Worm (Caenorhabditis elegans) whole organism, young adult: Measurements from ENCODE around the gene mog-4.
A peak's percentile ranks its signal among the peaks of the same experiment; 100 is the strongest.

Experiments
- B0019.2 ChIP-seq: fragments of 200-800 bp; sonication (Bioruptor generic); conservative IDR thresholded peaks from 2 replicates; pipeline ENCODE4 v1.3.6; 2022; ENCODE audit warnings: missing genetic modification reagents, missing genetic modification characterization, missing compliant biosample characterization
- F23B12.7 ChIP-seq: sonication (generic microtip); optimal IDR thresholded peaks from 2 replicates; lab custom pipeline; 2017; ENCODE audit warnings: missing genetic modification characterization, mild to moderate bottlenecking, missing compliant biosample characterization, antibody characterized with exemption, moderate library complexity; ENCODE audit not compliant: insufficient read depth
- F52B5.7 ChIP-seq: sonication (generic microtip); optimal IDR thresholded peaks from 2 replicates; lab custom pipeline; 2016; ENCODE audit warnings: mild to moderate bottlenecking, missing genetic modification characterization, missing compliant biosample characterization
- K12H6.12 ChIP-seq: fragments of 200-800 bp; sonication (Bioruptor generic); optimal IDR thresholded peaks from 2 replicates; lab custom pipeline; 2018; ENCODE audit warnings: mild to moderate bottlenecking, missing genetic modification characterization, missing compliant biosample characterization
- Y56A3A.18 ChIP-seq: fragments of 200-800 bp; sonication (Bioruptor generic); IDR thresholded peaks from 2 replicates; pipeline ENCODE4 v1.3.6; 2022; ENCODE audit warnings: missing genetic modification reagents, missing genetic modification characterization, missing compliant biosample characterization
- Y79H2A.3 ChIP-seq: fragments of 200-800 bp; sonication (Bioruptor generic); conservative IDR thresholded peaks from 2 replicates; pipeline ENCODE4 v1.3.6; 2022; ENCODE audit warnings: missing genetic modification reagents, missing genetic modification characterization, missing compliant biosample characterization
- ZK185.1 ChIP-seq: sonication (generic microtip); optimal IDR thresholded peaks from 2 replicates; lab custom pipeline; 2016; ENCODE audit warnings: mild to moderate bottlenecking, missing genetic modification characterization, missing compliant biosample characterization; ENCODE audit not compliant: poor library complexity, severe bottlenecking
- ama-1 ChIP-seq, 3 experiments: fragments of 150-350 bp in 1 of 3; sonication (generic microtip) in 2 of 3; optimal IDR thresholded peaks; 2 replicates each; lab custom pipeline; 2014 to 2018; ENCODE audit warnings: missing biosample characterization in 2 of 3, missing genetic modification characterization in 2 of 3, missing genetic modification reagents in 2 of 3
- bed-1 ChIP-seq: fragments of 200-800 bp; sonication (Bioruptor generic); IDR thresholded peaks from 2 replicates; pipeline ENCODE4 v1.3.6; 2022; ENCODE audit warnings: missing genetic modification reagents, missing genetic modification characterization, missing compliant biosample characterization
- ccch-3 ChIP-seq: fragments of 200-800 bp; sonication (Bioruptor generic); optimal IDR thresholded peaks from 2 replicates; lab custom pipeline; 2018; ENCODE audit warnings: mild to moderate bottlenecking, missing genetic modification characterization, missing compliant biosample characterization
- ceh-100 ChIP-seq: fragments of 200-800 bp; sonication (Bioruptor generic); IDR thresholded peaks from 2 replicates; pipeline ENCODE4 v1.3.6; 2022; ENCODE audit warnings: missing genetic modification reagents, missing genetic modification characterization, missing compliant biosample characterization
- ceh-79 ChIP-seq: sonication (generic microtip); optimal IDR thresholded peaks from 2 replicates; lab custom pipeline; 2017; ENCODE audit warnings: mild to moderate bottlenecking, missing genetic modification characterization, missing compliant biosample characterization
- die-1 ChIP-seq: sonication (generic microtip); optimal IDR thresholded peaks from 2 replicates; lab custom pipeline; 2016; ENCODE audit warnings: missing genotype, mild to moderate bottlenecking, missing genetic modification characterization, missing compliant biosample characterization
- egl-44 ChIP-seq: fragments of 200-800 bp; sonication (Bioruptor generic); IDR thresholded peaks from 2 replicates; pipeline ENCODE4 v1.3.6; 2022; ENCODE audit warnings: missing genetic modification reagents, missing genetic modification characterization, missing compliant biosample characterization
- egrh-3 ChIP-seq: fragments of 200-800 bp; sonication (Bioruptor generic); IDR thresholded peaks from 2 replicates; pipeline ENCODE4 v1.3.6; 2022; ENCODE audit warnings: missing genetic modification reagents, missing genetic modification characterization, missing compliant biosample characterization
- gei-17 ChIP-seq: fragments of 200-800 bp; sonication (Bioruptor generic); optimal IDR thresholded peaks from 2 replicates; lab custom pipeline; 2018; ENCODE audit warnings: mild to moderate bottlenecking, missing genetic modification characterization, missing compliant biosample characterization
- hmg-1.2 ChIP-seq: fragments of 200-800 bp; sonication (Bioruptor generic); IDR thresholded peaks from 2 replicates; pipeline ENCODE4 v1.3.6; 2022; ENCODE audit warnings: missing genetic modification reagents, missing genetic modification characterization, missing compliant biosample characterization
- let-526 ChIP-seq: fragments of 200-800 bp; sonication (Bioruptor generic); IDR thresholded peaks from 2 replicates; pipeline ENCODE4 v1.3.6; 2022; ENCODE audit warnings: missing genetic modification reagents, missing genetic modification characterization, missing compliant biosample characterization
- lin-26 ChIP-seq: fragments of 200-800 bp; sonication (Bioruptor generic); IDR thresholded peaks from 2 replicates; pipeline ENCODE4 v1.3.6; 2022; ENCODE audit warnings: missing genetic modification reagents, missing genetic modification characterization, missing compliant biosample characterization
- lin-35 ChIP-seq, 3 experiments: fragments of 150-350 bp in 2 of 3; sonication (generic microtip) in 1 of 3; optimal IDR thresholded peaks; 2 replicates each; lab custom pipeline; 2014 to 2018; ENCODE audit warnings: missing biosample characterization in 3 of 3, missing genetic modification characterization in 3 of 3, missing genetic modification reagents in 3 of 3
- madf-3 ChIP-seq: fragments of 200-800 bp; sonication (Bioruptor generic); IDR thresholded peaks from 2 replicates; pipeline ENCODE4 v1.3.6; 2022; ENCODE audit warnings: missing genetic modification reagents, missing genetic modification characterization, missing compliant biosample characterization
- madf-6 ChIP-seq: fragments of 200-800 bp; sonication (Bioruptor generic); IDR thresholded peaks from 2 replicates; pipeline ENCODE4 v1.3.6; 2022; ENCODE audit warnings: missing genetic modification reagents, missing genetic modification characterization, missing compliant biosample characterization
- madf-8 ChIP-seq: fragments of 200-800 bp; sonication (Bioruptor generic); conservative IDR thresholded peaks from 2 replicates; pipeline ENCODE4 v1.3.6; 2022; ENCODE audit warnings: missing genetic modification reagents, missing genetic modification characterization, missing compliant biosample characterization
- mcd-1 ChIP-seq: fragments of 200-800 bp; sonication (Bioruptor generic); IDR thresholded peaks from 2 replicates; pipeline ENCODE4 v1.3.6; 2022; ENCODE audit warnings: missing genetic modification reagents, missing genetic modification characterization, missing compliant biosample characterization
- nfyb-1 ChIP-seq: fragments of 200-800 bp; sonication (Bioruptor generic); IDR thresholded peaks from 2 replicates; pipeline ENCODE4 v1.3.6; 2022; ENCODE audit warnings: missing genetic modification reagents, missing genetic modification characterization, missing compliant biosample characterization
- nhr-179 ChIP-seq: sonication (generic microtip); optimal IDR thresholded peaks from 2 replicates; lab custom pipeline; 2016; ENCODE audit warnings: mild to moderate bottlenecking, missing genetic modification characterization, missing compliant biosample characterization
- nhr-90 ChIP-seq: sonication (generic microtip); optimal IDR thresholded peaks from 2 replicates; lab custom pipeline; 2016; ENCODE audit warnings: missing genotype, mild to moderate bottlenecking, missing genetic modification characterization, missing compliant biosample characterization
- rec-8 ChIP-seq, 2 experiments: sonication (generic microtip); optimal IDR thresholded peaks; 2 replicates each; lab custom pipeline; 2016; ENCODE audit warnings: mild to moderate bottlenecking in 2 of 2, missing genetic modification characterization in 2 of 2, missing genetic modification reagents in 2 of 2, missing genotype in 2 of 2, missing biosample characterization in 1 of 2, missing compliant biosample characterization in 1 of 2, moderate library complexity in 1 of 2
- sdz-38 ChIP-seq: sonication (generic microtip); optimal IDR thresholded peaks from 2 replicates; lab custom pipeline; 2016; ENCODE audit warnings: missing genotype, missing genetic modification characterization, missing compliant biosample characterization
- sea-2 ChIP-seq: fragments of 200-800 bp; sonication (Bioruptor generic); IDR thresholded peaks from 2 replicates; pipeline ENCODE4 v1.3.6; 2022; ENCODE audit warnings: missing genetic modification characterization, missing compliant biosample characterization
- snpc-1.1 ChIP-seq: sonication (generic microtip); optimal IDR thresholded peaks from 2 replicates; lab custom pipeline; 2017; ENCODE audit warnings: missing genetic modification characterization, mild to moderate bottlenecking, missing compliant biosample characterization, antibody characterized with exemption, moderate library complexity, missing genotype, missing genetic modification reagents; ENCODE audit not compliant: insufficient read depth
- zfh-2 ChIP-seq: fragments of 200-800 bp; sonication (Bioruptor generic); conservative IDR thresholded peaks from 2 replicates; pipeline ENCODE4 v1.3.6; 2022; ENCODE audit warnings: missing genetic modification reagents, missing genetic modification characterization, missing compliant biosample characterization
- zim-3 ChIP-seq: sonication (generic microtip); optimal IDR thresholded peaks from 2 replicates; lab custom pipeline; 2017; ENCODE audit warnings: mild to moderate bottlenecking, missing genetic modification characterization, moderate library complexity, missing compliant biosample characterization
- ztf-18 ChIP-seq: sonication (generic microtip); optimal IDR thresholded peaks from 2 replicates; lab custom pipeline; 2016; ENCODE audit warnings: missing genotype, mild to moderate bottlenecking, missing genetic modification characterization, missing compliant biosample characterization
- ztf-22 ChIP-seq: fragments of 200-800 bp; sonication (Bioruptor generic); optimal IDR thresholded peaks from 2 replicates; lab custom pipeline; 2018; ENCODE audit warnings: mild to moderate bottlenecking, missing genetic modification characterization, moderate library complexity, missing compliant biosample characterization
- ztf-6 ChIP-seq: fragments of 200-800 bp; sonication (Bioruptor generic); IDR thresholded peaks from 2 replicates; pipeline ENCODE4 v1.3.6; 2022; ENCODE audit warnings: missing genetic modification reagents, missing genetic modification characterization, missing compliant biosample characterization

mog-4 gene

DNA sequence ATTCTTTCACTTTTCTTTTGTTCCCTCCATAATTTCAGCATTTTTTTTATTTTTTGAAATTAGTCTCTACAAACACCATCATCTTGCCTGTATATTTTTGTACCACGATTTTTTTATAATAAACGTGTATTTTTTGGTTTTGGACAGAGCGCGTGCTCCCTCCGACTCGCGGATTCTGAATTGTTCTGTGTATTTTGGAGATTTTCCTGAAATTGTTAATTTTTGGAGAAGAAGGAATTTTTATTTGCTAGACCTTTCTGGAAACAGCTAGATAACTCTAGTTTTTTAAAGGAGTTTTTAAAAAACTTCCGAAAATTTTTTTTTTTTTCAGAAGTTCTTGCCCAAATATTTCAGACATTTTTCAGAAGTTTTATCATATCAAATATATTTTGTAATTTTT, 15.0 kb upstream of the mog-4 start, which contains the start of gene C01G12.13 (continued):
- TF ChIP-seq gei-17 (GFP tag; lab: Kevin White, UChicago): no peak
- no peak for TF ChIP-seq nhr-179 (tag; lab: Kevin White, UChicago)
- no peak for TF ChIP-seq madf-8
- TF ChIP-seq, all 124 proteins: peak for 0

- TF ChIP-seq bed-1 (GFP tag; lab: Robert Waterston, UW) (no peak), nfyb-1 (0 out of 2 replicates have a peak, but pooled peaks have one; percentile 14), zfh-2 (GFP tag; lab: Robert Waterston, UW) (peak; percentile 79), madf-3 (GFP tag; lab: Robert Waterston, UW) (no peak), zim-3 (no peak), ZK185.1 (tag; lab: Kevin White, UChicago) (no peak)
Measured at ce11 chrII:14574790-14575189, 13.4 kb upstream of the mog-4 start.

- no peak for TF ChIP-seq ceh-79 (tag; lab: Kevin White, UChicago)
- TF ChIP-seq ceh-100 (GFP tag; lab: Robert Waterston, UW): no peak
- TF ChIP-seq ztf-18 (tag; lab: Kevin White, UChicago): no peak
- no peak for TF ChIP-seq F23B12.7 (tag; lab: Kevin White, UChicago)
- TF ChIP-seq madf-8: no peak
- TF ChIP-seq, all 124 proteins: peak for 0
Measured at ce11 chrII:14573315-14573714, 11.9 kb upstream of the mog-4 start, which contains the start of gene madf-5. Gene madf-5 (plus strand): TSS chrII:14573615.

- TF ChIP-seq ztf-18 (tag; lab: Kevin White, UChicago): no peak
- TF ChIP-seq madf-6 (GFP tag; lab: Robert Waterston, UW): no peak
- TF ChIP-seq sea-2 (GFP tag; lab: Robert Waterston, UW): no peak
- no peak for TF ChIP-seq ama-1 (optimal IDR thresholded peaks at IDR 0.05; lab: Kevin White, UChicago)
- no peak for TF ChIP-seq ama-1 (GFP tag; optimal IDR thresholded peaks at IDR 0.05; lab: Kevin White, UChicago)
- TF ChIP-seq rec-8 (tag; optimal IDR thresholded peaks at IDR 0.05; lab: Kevin White, UChicago): no peak
- TF ChIP-seq let-526 (GFP tag; lab: Robert Waterston, UW): no peak
- no peak for TF ChIP-seq mcd-1
- TF ChIP-seq B0019.2 (GFP tag; lab: Robert Waterston, UW): no peak
- no peak for TF ChIP-seq bed-1 (GFP tag; lab: Robert Waterston, UW)
- no peak for TF ChIP-seq sdz-38 (tag; lab: Kevin White, UChicago)
- TF ChIP-seq snpc-1.1 (tag; lab: Kevin White, UChicago): no peak
- TF ChIP-seq lin-26 (GFP tag; lab: Robert Waterston, UW): no peak
- TF ChIP-seq ztf-6 (GFP tag; lab: Robert Waterston, UW): no peak
- no peak for TF ChIP-seq die-1 (tag; lab: Kevin White, UChicago)
Measured at ce11 chrII:14570541-14571160, 9.3 kb upstream of the mog-4 start.

DNA sequence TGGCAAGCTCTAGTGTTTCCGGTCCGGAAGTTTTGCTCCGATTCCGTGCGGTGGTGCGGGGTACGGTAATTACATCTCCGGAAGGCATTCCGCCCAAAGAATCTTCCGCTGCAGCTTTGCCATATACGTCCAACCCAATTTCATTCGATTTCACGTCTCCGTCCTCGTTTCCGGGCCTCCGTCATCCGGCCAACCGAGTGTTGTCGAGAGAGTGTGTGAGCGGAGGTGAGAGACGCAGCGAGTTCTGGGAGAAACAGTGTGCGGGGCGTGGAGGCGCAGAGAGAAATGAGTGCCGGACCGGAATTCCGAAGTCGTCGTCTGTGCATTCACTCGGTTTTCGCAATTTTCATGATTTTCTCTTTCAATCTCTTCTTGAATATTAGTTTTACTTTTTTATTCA, 7.9 kb upstream of the mog-4 start:
- TF ChIP-seq zfh-2 (GFP tag; lab: Robert Waterston, UW) (peak; percentile 91), egrh-3 (GFP tag; lab: Robert Waterston, UW) (peak; percentile 58), nhr-90 (tag; lab: Kevin White, UChicago) (no peak), Y56A3A.18 (GFP tag; lab: Robert Waterston, UW) (no peak), F52B5.7 (no peak), lin-35 (GFP tag; optimal IDR thresholded peaks at IDR 0.05; lab: Kevin White, UChicago) (no peak), Y79H2A.3 (GFP tag; lab: Robert Waterston, UW) (no peak), ZK185.1 (tag; lab: Kevin White, UChicago) (no peak), K12H6.12 (tag; lab: Kevin White, UChicago) (peak; percentile 1), ztf-22 (GFP tag; lab: Kevin White, UChicago) (no peak), hmg-1.2 (GFP tag; lab: Robert Waterston, UW) (peak; percentile 98), madf-3 (GFP tag; lab: Robert Waterston, UW) (no peak), ccch-3 (GFP tag; lab: Kevin White, UChicago) (no peak), egl-44 (GFP tag; lab: Robert Waterston, UW) (no peak)
- TF ChIP-seq, all 124 proteins: peak for 4
